Fruit fly (Drosophila melanogaster) whole organism, pupa: ENCODE data around the gene Act5C.

Experiments used
- CG14655 ChIP-seq: fragments of 200-800 bp; sonication (Bioruptor generic); optimal IDR thresholded peaks from 3 replicates; lab custom pipeline; 2017; ENCODE audit warnings: mild to moderate bottlenecking, missing biosample characterization, missing genetic modification reagents, missing genetic modification characterization
- CG15710 ChIP-seq: fragments of 200-800 bp; sonication (Bioruptor generic); optimal IDR thresholded peaks from 2 replicates; lab custom pipeline; 2018; ENCODE audit warnings: missing biosample characterization, mild to moderate bottlenecking, missing genetic modification characterization, moderate library complexity
- CG17806 ChIP-seq: fragments of 200-800 bp; sonication (Bioruptor generic); optimal IDR thresholded peaks from 2 replicates; lab custom pipeline; 2018; ENCODE audit warnings: missing biosample characterization, mild to moderate bottlenecking, missing genetic modification characterization, moderate library complexity
- gl ChIP-seq: fragments of 200-800 bp; sonication (Bioruptor generic); optimal IDR thresholded peaks from 2 replicates; lab custom pipeline; 2018; ENCODE audit warnings: missing biosample characterization, mild to moderate bottlenecking, missing genetic modification characterization

dm6 chrX:5865051-5865450 is 35.6 kb upstream of the Act5C start, which contains the start of gene CG43137:
- TF ChIP-seq CG14655 (GFP tag; lab: Kevin White, UChicago), result no peak
- no peak for TF ChIP-seq CG17806 (tag; lab: Kevin White, UChicago)
- TF ChIP-seq CG15710 (tag; lab: Kevin White, UChicago), result no peak
- TF ChIP-seq gl, result no peak
